Fruit fly (Drosophila melanogaster) Kc167 (cell line): ENCODE measurements around the gene CG32486.

ENCODE experiments used
- Myc ChIP-seq: fragments of >200 bp; optimal IDR thresholded peaks from 2 replicates; lab custom pipeline; 2017; ENCODE audit warnings: missing external identifiers
- h ChIP-seq: fragments of >200 bp; optimal IDR thresholded peaks from 3 replicates; lab custom pipeline; 2018; ENCODE audit warnings: missing external identifiers
- psq ChIP-seq: fragments of >200 bp; optimal IDR thresholded peaks from 2 replicates; lab custom pipeline; 2017; ENCODE audit warnings: missing external identifiers

DNA sequence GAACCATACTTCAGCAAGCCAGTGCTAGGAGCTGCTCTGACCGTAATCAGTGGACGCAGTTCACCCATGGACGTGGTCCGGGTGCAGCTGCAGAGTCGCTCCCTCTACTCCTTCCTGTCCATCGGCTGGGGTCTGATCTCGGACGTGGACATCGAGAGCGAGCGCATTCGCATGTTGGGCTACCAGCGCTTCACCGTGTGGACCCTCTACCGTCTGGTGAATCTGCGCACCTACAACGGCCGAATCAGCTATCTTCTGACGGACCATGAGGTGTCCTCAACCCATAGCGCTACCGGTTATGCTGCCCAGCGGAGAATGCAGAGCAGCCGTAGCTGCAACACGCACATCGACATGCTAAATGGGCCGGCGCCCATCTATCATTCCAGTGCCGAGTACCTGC lies 22.0 kb downstream of the CG32486 start:
- TF ChIP-seq Myc (lab: Kevin White, UChicago) (no peak), psq (no peak), h (lab: Kevin White, UChicago) (no peak)
